Fruit fly (Drosophila melanogaster) whole organism, embryonic: ENCODE measurements around the gene Vps26.
A peak's percentile ranks its signal among the peaks of the same experiment; 100 is the strongest.

Source experiments
- Adf1 ChIP-seq: fragments of 200-800 bp; sonication (Bioruptor generic); IDR thresholded peaks from 2 replicates; pipeline ENCODE4 v1.3.6; 2022; ENCODE audit warnings: missing biosample characterization, missing genetic modification characterization
- BEAF-32 ChIP-seq: fragments of 200-800 bp; sonication (Bioruptor generic); optimal IDR thresholded peaks from 3 replicates; lab custom pipeline; 2017; ENCODE audit warnings: missing biosample characterization, missing genetic modification characterization, mild to moderate bottlenecking, moderate library complexity, missing genetic modification reagents
- CG1024 ChIP-seq: fragments of 200-800 bp; sonication (Bioruptor generic); IDR thresholded peaks from 2 replicates; pipeline ENCODE4 v1.3.6; 2022; ENCODE audit warnings: missing biosample characterization, missing genetic modification characterization
- CG11695 ChIP-seq: fragments of 200-800 bp; sonication (Bioruptor generic); IDR thresholded peaks from 3 replicates; pipeline ENCODE4 v1.3.6; 2022; ENCODE audit warnings: missing biosample characterization, missing genetic modification characterization
- CG12219 ChIP-seq: fragments of 200-800 bp; sonication (Bioruptor generic); optimal IDR thresholded peaks from 3 replicates; lab custom pipeline; 2018; ENCODE audit warnings: missing biosample characterization, mild to moderate bottlenecking, missing genetic modification characterization
- CG13775 ChIP-seq: fragments of 200-800 bp; sonication (Bioruptor generic); optimal IDR thresholded peaks from 3 replicates; lab custom pipeline; 2017; ENCODE audit warnings: missing biosample characterization, mild to moderate bottlenecking, missing genetic modification characterization
- CG1529 ChIP-seq: fragments of 200-800 bp; sonication (Bioruptor generic); optimal IDR thresholded peaks from 3 replicates; lab custom pipeline; 2018; ENCODE audit warnings: missing biosample characterization, missing genetic modification characterization
- CG17186 ChIP-seq: fragments of 200-800 bp; sonication (Bioruptor generic); optimal IDR thresholded peaks from 3 replicates; lab custom pipeline; 2017; ENCODE audit warnings: missing biosample characterization, missing genetic modification reagents, missing genetic modification characterization
- CG18011 ChIP-seq: fragments of 200-800 bp; sonication (Bioruptor generic); optimal IDR thresholded peaks from 2 replicates; lab custom pipeline; 2017; ENCODE audit warnings: missing biosample characterization, missing genetic modification characterization, mild to moderate bottlenecking, moderate library complexity, missing genotype
- CG3163 ChIP-seq: fragments of 200-800 bp; sonication (Bioruptor generic); optimal IDR thresholded peaks from 3 replicates; lab custom pipeline; 2016; ENCODE audit warnings: missing biosample characterization, missing genetic modification characterization
- CG34376 ChIP-seq: fragments of 200-800 bp; sonication (Bioruptor generic); optimal IDR thresholded peaks from 2 replicates; lab custom pipeline; 2018; ENCODE audit warnings: missing biosample characterization, mild to moderate bottlenecking, missing genetic modification characterization
- CG3995 ChIP-seq: fragments of 200-800 bp; sonication (Bioruptor generic); optimal IDR thresholded peaks from 3 replicates; lab custom pipeline; 2016; ENCODE audit warnings: missing biosample characterization, missing genetic modification characterization
- CG7745 ChIP-seq: fragments of 200-800 bp; sonication (Bioruptor generic); optimal IDR thresholded peaks from 2 replicates; lab custom pipeline; 2018; ENCODE audit warnings: missing biosample characterization, mild to moderate bottlenecking, missing genetic modification characterization, moderate library complexity
- CG8359 ChIP-seq: fragments of 200-800 bp; sonication (Bioruptor generic); optimal IDR thresholded peaks from 2 replicates; lab custom pipeline; 2017; ENCODE audit warnings: missing biosample characterization, mild to moderate bottlenecking, missing genetic modification characterization, borderline replicate concordance
- D19A ChIP-seq: fragments of 200-800 bp; optimal IDR thresholded peaks from 3 replicates; lab custom pipeline; 2019; ENCODE audit warnings: missing biosample characterization, mild to moderate bottlenecking, missing genetic modification characterization, moderate library complexity
- Dll ChIP-seq: fragments of 200-800 bp; sonication (Bioruptor generic); IDR thresholded peaks from 4 replicates; pipeline ENCODE4 v1.3.6; 2022; ENCODE audit warnings: missing biosample characterization, missing genetic modification characterization; ENCODE audit not compliant: partially characterized antibody
- E2f2 ChIP-seq: fragments of 200-800 bp; sonication (Bioruptor generic); IDR thresholded peaks from 2 replicates; pipeline ENCODE4 v1.3.6; 2022; ENCODE audit warnings: missing biosample characterization, missing genetic modification characterization
- Fer2 ChIP-seq: fragments of 200-800 bp; sonication (Bioruptor generic); optimal IDR thresholded peaks from 2 replicates; lab custom pipeline; 2018; ENCODE audit warnings: missing biosample characterization, mild to moderate bottlenecking, missing genetic modification characterization, moderate library complexity
- H15 ChIP-seq: fragments of 200-800 bp; sonication (Bioruptor generic); IDR thresholded peaks from 3 replicates; pipeline ENCODE4 v1.3.6; 2022; ENCODE audit warnings: missing biosample characterization, missing genetic modification characterization
- HHEX ChIP-seq: fragments of 200-800 bp; sonication (Bioruptor generic); optimal IDR thresholded peaks from 3 replicates; lab custom pipeline; 2017; ENCODE audit warnings: missing biosample characterization, mild to moderate bottlenecking, missing genetic modification characterization, missing genetic modification reagents
- Hand ChIP-seq: fragments of 200-800 bp; sonication (Bioruptor generic); optimal IDR thresholded peaks from 2 replicates; lab custom pipeline; 2017; ENCODE audit warnings: mild to moderate bottlenecking, missing biosample characterization, missing genetic modification reagents, missing genetic modification characterization
- HmgZ ChIP-seq: fragments of 200-800 bp; sonication (Bioruptor generic); optimal IDR thresholded peaks from 2 replicates; lab custom pipeline; 2018; ENCODE audit warnings: missing biosample characterization, mild to moderate bottlenecking, missing genetic modification characterization
- Hmr ChIP-seq: fragments of 200-800 bp; sonication (Bioruptor generic); optimal IDR thresholded peaks from 3 replicates; lab custom pipeline; 2017; ENCODE audit warnings: mild to moderate bottlenecking, missing biosample characterization, missing genetic modification reagents, missing genetic modification characterization
- MESR4 ChIP-seq: fragments of 200-800 bp; sonication (Bioruptor generic); optimal IDR thresholded peaks from 2 replicates; lab custom pipeline; 2018; ENCODE audit warnings: missing biosample characterization, mild to moderate bottlenecking, missing genetic modification characterization, moderate library complexity
- Myb ChIP-seq: fragments of 200-800 bp; sonication (Bioruptor generic); optimal IDR thresholded peaks from 2 replicates; lab custom pipeline; 2016; ENCODE audit warnings: missing biosample characterization, missing genetic modification characterization
- NFAT ChIP-seq: fragments of 200-800 bp; sonication (Bioruptor generic); IDR thresholded peaks from 2 replicates; pipeline ENCODE4 v1.3.6; 2022; ENCODE audit warnings: missing biosample characterization, missing genetic modification characterization
- Rfx ChIP-seq: fragments of 200-800 bp; sonication (Bioruptor generic); IDR thresholded peaks from 2 replicates; pipeline ENCODE4 v1.3.6; 2022; ENCODE audit warnings: missing biosample characterization, missing genetic modification characterization
- Trl ChIP-seq, 3 experiments: fragments of >200 bp in 2 of 3; fragments of 200-800 bp in 1 of 3; sonication (Bioruptor generic) in 1 of 3; optimal IDR thresholded peaks; 2 replicates in 1 of 3; 3 replicates in 2 of 3; lab custom pipeline; 2016 to 2017; ENCODE audit warnings: missing biosample characterization in 1 of 3, missing genetic modification characterization in 1 of 3
- Xrp1 ChIP-seq: fragments of 200-800 bp; sonication (Bioruptor generic); IDR thresholded peaks from 2 replicates; pipeline ENCODE4 v1.3.6; 2022; ENCODE audit warnings: missing biosample characterization, missing genetic modification characterization
- ac ChIP-seq: fragments of 200-800 bp; sonication (Bioruptor generic); optimal IDR thresholded peaks from 3 replicates; lab custom pipeline; 2017; ENCODE audit warnings: missing biosample characterization, mild to moderate bottlenecking, missing genetic modification characterization
- amos ChIP-seq: fragments of 200-800 bp; sonication (Bioruptor generic); IDR thresholded peaks from 2 replicates; pipeline ENCODE4 v1.3.6; 2022; ENCODE audit warnings: missing biosample characterization, missing genetic modification characterization; ENCODE audit not compliant: partially characterized antibody
- ap ChIP-seq: fragments of 200-800 bp; sonication (Bioruptor generic); IDR thresholded peaks from 2 replicates; pipeline ENCODE4 v1.3.6; 2022; ENCODE audit warnings: missing biosample characterization, missing genetic modification characterization
- bowl ChIP-seq: fragments of 200-800 bp; sonication (Bioruptor generic); IDR thresholded peaks from 2 replicates; pipeline ENCODE4 v1.3.6; 2022; ENCODE audit warnings: missing biosample characterization, missing genetic modification characterization
- cad ChIP-seq: fragments of >200 bp; optimal IDR thresholded peaks from 2 replicates; lab custom pipeline; 2017; ENCODE audit warnings: missing biosample characterization, missing genetic modification characterization
- chinmo ChIP-seq: fragments of 200-800 bp; sonication (Bioruptor generic); IDR thresholded peaks from 4 replicates; pipeline ENCODE4 v1.3.6; 2022; ENCODE audit warnings: missing biosample characterization, missing genetic modification characterization; ENCODE audit not compliant: partially characterized antibody
- danr ChIP-seq: fragments of 200-800 bp; sonication (Bioruptor generic); IDR thresholded peaks from 2 replicates; pipeline ENCODE4 v1.3.6; 2022; ENCODE audit warnings: missing biosample characterization, missing genetic modification characterization
- dati ChIP-seq: fragments of 200-800 bp; sonication (Bioruptor generic); IDR thresholded peaks from 2 replicates; pipeline ENCODE4 v1.3.6; 2022; ENCODE audit warnings: missing biosample characterization, missing genetic modification characterization
- esg ChIP-seq: fragments of 200-800 bp; sonication (Bioruptor generic); conservative IDR thresholded peaks from 2 replicates; pipeline ENCODE4 v1.3.6; 2022; ENCODE audit warnings: missing biosample characterization, missing genetic modification characterization
- fu2 ChIP-seq: fragments of 200-800 bp; sonication (Bioruptor generic); optimal IDR thresholded peaks from 2 replicates; lab custom pipeline; 2016; ENCODE audit warnings: missing biosample characterization, missing genetic modification characterization
- kah ChIP-seq: fragments of 200-800 bp; sonication (Bioruptor generic); optimal IDR thresholded peaks from 2 replicates; lab custom pipeline; 2018; ENCODE audit warnings: missing biosample characterization, mild to moderate bottlenecking, missing genetic modification characterization
- lbe ChIP-seq: fragments of 200-800 bp; sonication (Bioruptor generic); optimal IDR thresholded peaks from 2 replicates; lab custom pipeline; 2016; ENCODE audit warnings: missing biosample characterization, mild to moderate bottlenecking, missing genetic modification characterization
- nau ChIP-seq: fragments of 200-800 bp; sonication (Bioruptor generic); optimal IDR thresholded peaks from 3 replicates; lab custom pipeline; 2017; ENCODE audit warnings: missing biosample characterization, mild to moderate bottlenecking, missing genetic modification characterization, missing genetic modification reagents
- repo ChIP-seq: fragments of 200-800 bp; sonication (Bioruptor generic); optimal IDR thresholded peaks from 2 replicates; lab custom pipeline; 2016; ENCODE audit warnings: missing biosample characterization, missing genetic modification characterization
- rib ChIP-seq: fragments of 200-800 bp; sonication (Bioruptor generic); IDR thresholded peaks from 2 replicates; pipeline ENCODE4 v1.3.6; 2022; ENCODE audit warnings: missing biosample characterization, missing genetic modification characterization
- sc ChIP-seq, 3 experiments: fragments of >200 bp in 2 of 3; fragments of 200-800 bp in 1 of 3; sonication (Bioruptor generic) in 1 of 3; optimal IDR thresholded peaks; 2 replicates in 2 of 3; 3 replicates in 1 of 3; lab custom pipeline; 2017; ENCODE audit warnings: mild to moderate bottlenecking in 1 of 3, missing biosample characterization in 1 of 3, missing genetic modification characterization in 1 of 3, missing genetic modification reagents in 1 of 3
- trh ChIP-seq: fragments of 200-800 bp; sonication (Bioruptor generic); optimal IDR thresholded peaks from 2 replicates; lab custom pipeline; 2016; ENCODE audit warnings: missing biosample characterization, missing genetic modification characterization
- wek ChIP-seq: fragments of 200-800 bp; sonication (Bioruptor generic); optimal IDR thresholded peaks from 3 replicates; lab custom pipeline; 2018; ENCODE audit warnings: missing biosample characterization, mild to moderate bottlenecking, missing genetic modification characterization, moderate library complexity
- zen2 ChIP-seq: fragments of 200-800 bp; sonication (Bioruptor generic); IDR thresholded peaks from 3 replicates; pipeline ENCODE4 v1.3.6; 2022; ENCODE audit warnings: missing biosample characterization, missing genetic modification characterization; ENCODE audit not compliant: partially characterized antibody

The Vps26 gene

DNA sequence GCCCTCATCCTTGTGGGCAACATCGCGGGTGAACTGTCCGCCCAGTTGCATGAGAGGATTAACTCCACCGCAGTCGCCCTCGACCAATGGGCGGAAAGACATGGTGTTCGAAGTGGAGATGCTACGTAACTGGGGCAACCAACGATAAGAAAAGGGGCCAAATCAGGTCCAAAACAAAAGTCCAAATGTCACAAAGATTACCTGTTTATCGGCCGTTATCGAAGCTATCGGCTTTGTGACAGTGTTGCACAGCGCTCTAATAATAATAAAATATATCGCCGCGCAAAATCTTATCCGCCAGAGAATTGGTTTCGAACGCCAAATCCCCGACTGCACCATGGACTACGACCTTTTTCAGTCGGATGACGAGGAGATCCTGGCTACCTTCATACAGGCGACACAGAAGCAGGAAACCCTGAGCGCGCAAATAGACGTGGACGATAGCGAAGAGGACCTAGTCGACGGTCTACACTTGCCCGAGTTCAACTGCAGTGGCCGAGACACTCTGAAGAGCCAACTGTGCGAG, 5.0 kb upstream of the Vps26 start, which contains the start of the genes CG14803 and Pex5 (continued):
- peak; percentile 78 for TF ChIP-seq MESR4 (GFP tag; lab: Kevin White, UChicago)
- no peak for TF ChIP-seq nau (GFP tag; lab: Kevin White, UChicago)
- no peak for TF ChIP-seq fu2 (GFP tag; lab: Kevin White, UChicago)
- TF ChIP-seq Hmr (GFP tag; lab: Kevin White, UChicago): no peak
- no peak for TF ChIP-seq Xrp1
- peak; percentile 56; the same call in 2 of the 3 replicates for TF ChIP-seq zen2 (GFP tag; lab: Robert Waterston, UW)
- peak; percentile 57; the same call in 2 of the 4 replicates for TF ChIP-seq Dll (GFP tag; lab: Robert Waterston, UW)
- no peak for TF ChIP-seq chinmo (GFP tag; lab: Robert Waterston, UW)
- TF ChIP-seq trh (GFP tag; lab: Kevin White, UChicago): no peak
- TF ChIP-seq CG34376: peak; percentile 62
- TF ChIP-seq E2f2: peak; percentile 84
- no peak for TF ChIP-seq wek
- TF ChIP-seq HmgZ (tag; lab: Kevin White, UChicago): peak; percentile 27
- peak; percentile 62 for TF ChIP-seq BEAF-32 (GFP tag; lab: Kevin White, UChicago)
- peak; percentile 31 for TF ChIP-seq Myb (GFP tag; lab: Kevin White, UChicago)
- peak; percentile 59; the same call in 1 of the 2 replicates for TF ChIP-seq amos
- no peak for TF ChIP-seq CG7745 (tag; lab: Kevin White, UChicago)
- no peak for TF ChIP-seq ac (GFP tag; lab: Kevin White, UChicago)
- TF ChIP-seq esg (GFP tag; lab: Robert Waterston, UW): no peak
- no peak for TF ChIP-seq CG18011
- TF ChIP-seq danr (GFP tag; lab: Robert Waterston, UW): no peak
- TF ChIP-seq Adf1: no peak
- TF ChIP-seq Rfx: peak; percentile 37; the same call in 1 of the 2 replicates

DNA sequence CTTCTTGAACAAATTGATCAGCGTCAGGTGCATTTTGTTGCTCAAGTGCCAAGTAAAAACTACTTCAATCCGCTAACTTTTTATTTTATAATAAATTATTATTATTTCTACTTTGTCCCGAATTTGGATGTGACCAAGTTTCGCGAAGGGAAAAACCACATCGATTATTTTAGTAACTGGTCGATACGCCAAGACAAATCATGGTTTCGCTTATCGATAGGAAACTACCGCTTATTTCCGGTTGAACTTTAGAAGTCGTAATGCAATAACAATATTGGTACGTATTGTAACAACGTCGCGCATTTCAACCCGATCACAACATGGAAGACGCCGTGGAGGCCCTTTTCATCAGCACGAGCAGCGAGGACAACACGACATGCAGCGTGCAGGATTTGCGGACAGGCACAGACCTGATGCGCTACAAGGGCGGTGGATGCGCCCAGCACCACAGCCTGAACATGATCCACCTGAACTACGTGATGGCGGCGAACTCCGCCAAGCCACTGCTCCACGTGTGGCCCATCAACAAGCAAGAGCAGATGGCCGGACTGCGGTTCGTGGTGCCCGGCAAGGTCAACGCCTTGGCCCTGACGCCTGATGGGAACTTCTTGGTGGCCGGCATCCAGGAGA, 3.6 kb downstream of the Vps26 start, which contains the start of the genes CG14817 and CG14805:
Gene CG14817, minus strand, starts transcription at position 164 of the 630 bp plus-strand sequence.
Gene CG14805, plus strand, starts transcription at position 211 of the 630 bp plus-strand sequence.
- TF ChIP-seq bowl (GFP tag; lab: Robert Waterston, UW): no peak
- TF ChIP-seq CG3163 (GFP tag; lab: Kevin White, UChicago): no peak
- peak; percentile 54 for TF ChIP-seq CG1529 (GFP tag; lab: Kevin White, UChicago)
- no peak for TF ChIP-seq dati (GFP tag; lab: Robert Waterston, UW)
- peak; percentile 84 for TF ChIP-seq HHEX (GFP tag; lab: Kevin White, UChicago)
- no peak for TF ChIP-seq CG1024 (GFP tag; lab: Robert Waterston, UW)
- TF ChIP-seq CG8359 (GFP tag; lab: Kevin White, UChicago): peak; percentile 31
- TF ChIP-seq CG12219 (GFP tag; lab: Kevin White, UChicago): peak; percentile 79
- TF ChIP-seq Fer2 (tag; lab: Kevin White, UChicago): peak; percentile 66
- peak; percentile 94 for TF ChIP-seq CG34376
- TF ChIP-seq CG13775 (GFP tag; lab: Kevin White, UChicago): peak; percentile 72
- TF ChIP-seq CG3995 (GFP tag; lab: Kevin White, UChicago): peak; percentile 54
- TF ChIP-seq CG17186 (GFP tag; lab: Kevin White, UChicago): peak; percentile 50
- peak; percentile 68 for TF ChIP-seq Hand (GFP tag; lab: Kevin White, UChicago)
- TF ChIP-seq D19A (tag; lab: Kevin White, UChicago): peak; percentile 21
- peak; percentile 11 for TF ChIP-seq repo
- peak; percentile 55; the same call in 1 of the 3 replicates for TF ChIP-seq CG11695 (GFP tag; lab: Robert Waterston, UW)
- TF ChIP-seq kah (GFP tag; lab: Kevin White, UChicago): peak; percentile 74
- peak; percentile 62 for TF ChIP-seq lbe (GFP tag; lab: Kevin White, UChicago)
- no peak for TF ChIP-seq ap
- no peak for TF ChIP-seq sc (optimal IDR thresholded peaks at IDR 0.05; lab: Kevin White, UChicago)
- no peak for TF ChIP-seq sc (GFP tag; optimal IDR thresholded peaks at IDR 0.05; lab: Kevin White, UChicago)
- TF ChIP-seq H15 (GFP tag; lab: Robert Waterston, UW): no peak
- no peak for TF ChIP-seq cad
- peak; percentile 68; the same call in 1 of the 2 replicates for TF ChIP-seq NFAT (GFP tag; lab: Robert Waterston, UW)
- no peak for TF ChIP-seq rib (GFP tag; lab: Robert Waterston, UW)
- TF ChIP-seq Trl (optimal IDR thresholded peaks at IDR 0.05; lab: Kevin White, UChicago): no peak
- peak; percentile 40 for TF ChIP-seq Trl (GFP tag; optimal IDR thresholded peaks at IDR 0.05; lab: Kevin White, UChicago)
